Worm (Caenorhabditis elegans): ENCODE data around the gene gba-4.

DNA sequence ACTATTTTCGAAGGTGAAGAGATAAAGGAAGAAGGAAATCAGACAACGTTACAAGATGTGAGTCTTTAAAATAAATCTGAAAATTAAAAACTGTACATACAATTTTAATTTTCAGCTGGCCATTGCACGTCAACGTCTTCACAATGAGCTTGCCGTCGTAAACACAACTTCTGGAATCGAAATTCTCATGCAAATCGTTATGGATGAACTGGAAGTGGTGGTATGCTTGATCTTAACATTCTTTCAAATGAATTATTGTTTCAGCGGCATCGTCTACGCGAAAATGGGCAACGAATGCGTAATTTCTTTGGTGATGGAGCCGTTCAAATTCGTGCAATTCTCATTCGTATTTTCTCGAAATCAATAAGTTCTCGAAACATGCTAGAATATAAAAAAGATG, 3.9 kb upstream of the gba-4 start:
- TF ChIP-seq pha-4 (tag; optimal IDR thresholded peaks at IDR 0.05) (no peak), snpc-4 (tag; optimal IDR thresholded peaks at IDR 0.05) (no peak), flh-1 (GFP tag; optimal IDR thresholded peaks at IDR 0.05) (no peak), ceh-43 (GFP tag; optimal IDR thresholded peaks at IDR 0.05) (no peak)

Measured in whole organism, mixed stage, embryonic.